Fruit fly (Drosophila melanogaster): Measurements from ENCODE around the gene CG31709.

Gene CG31709

DNA sequence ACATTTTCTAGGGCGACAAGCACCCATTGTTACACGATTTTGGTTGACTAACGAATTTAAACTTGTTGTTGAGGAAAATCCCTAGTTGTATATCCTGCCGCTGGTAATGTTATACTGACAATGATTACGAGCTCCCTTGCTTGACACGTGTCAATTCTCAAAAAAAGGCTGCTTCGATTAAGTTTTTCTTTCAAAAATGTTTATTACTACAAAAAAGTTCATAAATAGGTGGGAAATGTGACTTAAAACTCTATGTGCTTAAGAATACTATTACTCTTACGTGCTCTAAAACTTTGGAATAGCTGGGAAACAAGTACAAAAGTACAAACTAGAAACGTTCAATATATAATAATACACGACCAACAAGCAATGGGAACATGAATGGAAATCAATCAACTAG lies at the start of gene CG31709:
CG31709 (minus strand) TSS at position 101 of the 400 bp plus-strand sequence.
- no peak for TF ChIP-seq dsf (GFP tag; optimal IDR thresholded peaks at IDR 0.05; ENCODE audit: borderline replicate concordance)
- no peak for TF ChIP-seq Rel (GFP tag; optimal IDR thresholded peaks at IDR 0.05)
- no peak for TF ChIP-seq Rel (tag; optimal IDR thresholded peaks at IDR 0.05)
- TF ChIP-seq woc (GFP tag; optimal IDR thresholded peaks at IDR 0.05), result no peak
- no peak for TF ChIP-seq CG32264 (GFP tag; optimal IDR thresholded peaks at IDR 0.05)
- TF ChIP-seq jim (GFP tag; optimal IDR thresholded peaks at IDR 0.05), result no peak
- TF ChIP-seq pan (optimal IDR thresholded peaks at IDR 0.05), result no peak
- TF ChIP-seq Abd-B (GFP tag; optimal IDR thresholded peaks at IDR 0.05), result no peak
- no peak for TF ChIP-seq rgr (GFP tag; optimal IDR thresholded peaks at IDR 0.05)
- TF ChIP-seq foxo (GFP tag; optimal IDR thresholded peaks at IDR 0.05), result no peak
- TF ChIP-seq GATAd (GFP tag; optimal IDR thresholded peaks at IDR 0.05), result no peak
- TF ChIP-seq lola (GFP tag; optimal IDR thresholded peaks at IDR 0.05), result no peak
- TF ChIP-seq Jra (GFP tag; optimal IDR thresholded peaks at IDR 0.05), result no peak
- no peak for TF ChIP-seq sv (GFP tag; optimal IDR thresholded peaks at IDR 0.05)
- no peak for TF ChIP-seq Vsx2 (GFP tag; optimal IDR thresholded peaks at IDR 0.05; ENCODE audit: partially characterized antibody)
- TF ChIP-seq usp (GFP tag; optimal IDR thresholded peaks at IDR 0.05), result no peak
- TF ChIP-seq Hr83 (GFP tag; optimal IDR thresholded peaks at IDR 0.05; ENCODE audit: poor library complexity, severe bottlenecking), result no peak

DNA sequence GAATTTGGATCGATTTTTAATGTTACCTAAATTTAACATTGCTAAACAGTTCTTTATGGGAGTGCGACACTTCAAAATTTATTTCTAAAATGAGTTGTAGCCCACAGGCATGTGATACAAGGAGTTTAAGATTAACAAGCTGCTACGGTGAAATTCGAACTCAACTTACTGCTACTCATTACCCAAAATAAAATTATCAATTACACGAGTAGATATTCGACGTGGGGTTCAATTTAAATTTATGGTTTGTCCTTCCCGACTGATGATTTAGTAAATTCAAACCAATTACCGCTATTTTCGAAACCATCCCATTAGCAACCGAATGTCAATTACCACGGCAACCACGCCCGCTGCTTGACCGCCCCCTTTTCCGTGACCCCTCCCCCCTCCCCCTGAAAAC lies 45.7 kb upstream of the CG31709 start, which contains the start of gene CG31882:
CG31882 (minus strand) TSS at position 101 of the 400 bp plus-strand sequence.
- no peak for TF ChIP-seq h (GFP tag; optimal IDR thresholded peaks at IDR 0.05)
- TF ChIP-seq HLH106 (tag; optimal IDR thresholded peaks at IDR 0.05), result no peak

DNA sequence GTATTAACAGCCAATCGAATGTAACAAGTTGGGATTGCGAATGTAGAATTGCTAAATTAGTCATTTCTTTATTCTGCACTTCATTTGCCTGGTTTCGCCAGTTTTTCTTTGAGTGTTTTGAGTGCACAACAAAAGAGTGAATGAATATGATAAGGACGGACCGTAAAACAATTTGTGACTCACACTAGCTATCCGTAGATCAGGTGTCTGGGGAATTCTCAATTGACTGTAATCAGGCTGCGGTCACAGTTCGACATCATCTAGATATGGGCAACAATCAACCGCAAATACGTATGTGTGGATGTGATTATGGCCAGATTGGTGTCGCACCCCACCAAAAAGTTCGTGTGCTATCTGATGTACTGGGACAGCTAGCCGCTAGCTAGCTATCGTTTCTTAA lies 40.5 kb upstream of the CG31709 start:
- TF ChIP-seq CrebA (GFP tag; optimal IDR thresholded peaks at IDR 0.05; ENCODE audit: borderline replicate concordance), result peak; percentile 48
- TF ChIP-seq Rel (GFP tag; optimal IDR thresholded peaks at IDR 0.05), result no peak
- TF ChIP-seq Rel (tag; optimal IDR thresholded peaks at IDR 0.05), result peak; percentile 59
- no peak for TF ChIP-seq usp (GFP tag; optimal IDR thresholded peaks at IDR 0.05)
- no peak for TF ChIP-seq Vsx2 (GFP tag; optimal IDR thresholded peaks at IDR 0.05; ENCODE audit: partially characterized antibody)
- TF ChIP-seq br (GFP tag; optimal IDR thresholded peaks at IDR 0.05), result peak; percentile 21

DNA sequence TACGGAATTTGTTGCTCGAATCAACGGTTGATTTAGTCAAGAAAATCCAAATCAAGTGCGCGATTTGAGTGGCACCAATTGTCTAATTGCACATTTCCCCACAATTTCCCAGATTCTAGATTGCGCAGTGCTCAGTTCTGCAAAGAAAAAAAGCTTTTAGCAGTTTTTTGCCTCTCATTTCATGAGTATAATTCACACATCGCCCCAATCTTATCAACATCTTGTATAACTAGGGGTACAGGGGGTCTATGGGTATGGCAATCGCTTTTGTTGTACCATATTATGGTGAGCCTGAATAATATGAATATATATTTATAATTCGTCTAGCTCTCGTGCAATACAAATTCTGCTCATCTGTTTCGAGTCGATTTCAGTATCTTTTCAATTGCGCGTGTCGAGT lies 39.4 kb upstream of the CG31709 start:
- TF ChIP-seq Jra (GFP tag; optimal IDR thresholded peaks at IDR 0.05) (no peak), CG32264 (GFP tag; optimal IDR thresholded peaks at IDR 0.05) (no peak), Dfd (GFP tag; optimal IDR thresholded peaks at IDR 0.05) (no peak), br (GFP tag; optimal IDR thresholded peaks at IDR 0.05) (peak; percentile 61), Sp1 (GFP tag; optimal IDR thresholded peaks at IDR 0.05) (no peak), h (GFP tag; optimal IDR thresholded peaks at IDR 0.05) (peak; percentile 48), psq (GFP tag; optimal IDR thresholded peaks at IDR 0.05) (no peak), Rel (GFP tag; optimal IDR thresholded peaks at IDR 0.05) (no peak), Rel (tag; optimal IDR thresholded peaks at IDR 0.05) (peak; percentile 5), fru (GFP tag; optimal IDR thresholded peaks at IDR 0.05) (no peak), Hnf4 (GFP tag; optimal IDR thresholded peaks at IDR 0.05) (no peak), brk (GFP tag; optimal IDR thresholded peaks at IDR 0.05) (no peak), jim (GFP tag; optimal IDR thresholded peaks at IDR 0.05) (no peak), sv (GFP tag; optimal IDR thresholded peaks at IDR 0.05) (no peak), dsf (GFP tag; optimal IDR thresholded peaks at IDR 0.05; ENCODE audit: borderline replicate concordance) (no peak), CG9705 (GFP tag; optimal IDR thresholded peaks at IDR 0.05) (no peak), ey (GFP tag; optimal IDR thresholded peaks at IDR 0.05) (no peak)

- no peak for TF ChIP-seq usp (GFP tag; optimal IDR thresholded peaks at IDR 0.05)
- TF ChIP-seq Vsx2 (GFP tag; optimal IDR thresholded peaks at IDR 0.05; ENCODE audit: partially characterized antibody), result no peak
- no peak for TF ChIP-seq dsf (GFP tag; optimal IDR thresholded peaks at IDR 0.05; ENCODE audit: borderline replicate concordance)
- no peak for TF ChIP-seq N (GFP tag; optimal IDR thresholded peaks at IDR 0.05)
- no peak for TF ChIP-seq pan (optimal IDR thresholded peaks at IDR 0.05)
- TF ChIP-seq CG9705 (GFP tag; optimal IDR thresholded peaks at IDR 0.05), result no peak
- TF ChIP-seq Hr83 (GFP tag; optimal IDR thresholded peaks at IDR 0.05; ENCODE audit: poor library complexity, severe bottlenecking), result no peak
- no peak for TF ChIP-seq tai (GFP tag; optimal IDR thresholded peaks at IDR 0.05)
- no peak for TF ChIP-seq br (GFP tag; optimal IDR thresholded peaks at IDR 0.05)
- no peak for TF ChIP-seq Hr78 (GFP tag; optimal IDR thresholded peaks at IDR 0.05)
- TF ChIP-seq CG32264 (GFP tag; optimal IDR thresholded peaks at IDR 0.05), result no peak
- no peak for TF ChIP-seq rgr (GFP tag; optimal IDR thresholded peaks at IDR 0.05)
- no peak for TF ChIP-seq Jra (GFP tag; optimal IDR thresholded peaks at IDR 0.05)
- no peak for TF ChIP-seq Myc (optimal IDR thresholded peaks at IDR 0.05)
- no peak for TF ChIP-seq Rel (GFP tag; optimal IDR thresholded peaks at IDR 0.05)
- no peak for TF ChIP-seq Rel (tag; optimal IDR thresholded peaks at IDR 0.05)
- no peak for TF ChIP-seq psq (GFP tag; optimal IDR thresholded peaks at IDR 0.05)
- no peak for TF ChIP-seq sage (GFP tag; optimal IDR thresholded peaks at IDR 0.05)
- no peak for TF ChIP-seq dmrt93B (GFP tag; optimal IDR thresholded peaks at IDR 0.05)
- TF ChIP-seq OdsH (GFP tag; optimal IDR thresholded peaks at IDR 0.05), result no peak
Observed at dm6 chr2L:9617908-9618307, 38.5 kb upstream of the CG31709 start.

Measured in whole organism, wandering third instar larva.